Worm (Caenorhabditis elegans) whole organism, young adult: ENCODE data around the gene F55G7.1.
A peak's percentile ranks its signal among the peaks of the same experiment; 100 is the strongest.

ENCODE experiments used
- F22D6.2 ChIP-seq: sonication (generic microtip); optimal IDR thresholded peaks from 2 replicates; lab custom pipeline; 2016; ENCODE audit warnings: mild to moderate bottlenecking, missing genetic modification characterization, missing compliant biosample characterization
- F23B12.7 ChIP-seq: sonication (generic microtip); optimal IDR thresholded peaks from 2 replicates; lab custom pipeline; 2017; ENCODE audit warnings: missing genetic modification characterization, mild to moderate bottlenecking, missing compliant biosample characterization, antibody characterized with exemption, moderate library complexity; ENCODE audit not compliant: insufficient read depth
- F33H1.4 ChIP-seq: fragments of 200-800 bp; sonication (Bioruptor generic); IDR thresholded peaks from 2 replicates; pipeline ENCODE4 v1.3.6; 2022; ENCODE audit warnings: missing genetic modification reagents, missing genetic modification characterization, missing compliant biosample characterization
- F49E8.2 ChIP-seq: sonication (generic microtip); optimal IDR thresholded peaks from 3 replicates; lab custom pipeline; 2017; ENCODE audit warnings: missing genetic modification characterization, mild to moderate bottlenecking, missing compliant biosample characterization, antibody characterized with exemption, moderate library complexity; ENCODE audit not compliant: insufficient read depth
- K11D2.4 ChIP-seq: fragments of 200-800 bp; sonication (Bioruptor generic); IDR thresholded peaks from 2 replicates; pipeline ENCODE4 v1.3.6; 2022; ENCODE audit warnings: missing genetic modification reagents, missing genetic modification characterization, missing compliant biosample characterization
- Y53F4B.3 ChIP-seq: fragments of 200-800 bp; sonication (Bioruptor generic); IDR thresholded peaks from 2 replicates; pipeline ENCODE4 v1.3.6; 2022; ENCODE audit warnings: missing genetic modification reagents, missing genetic modification characterization, missing compliant biosample characterization
- Y53G8AR.9 ChIP-seq: fragments of 200-800 bp; sonication (Bioruptor generic); conservative IDR thresholded peaks from 2 replicates; pipeline ENCODE4 v1.3.6; 2022; ENCODE audit warnings: missing genetic modification reagents, missing genetic modification characterization, missing compliant biosample characterization
- Y67H2A.10 ChIP-seq: fragments of 200-800 bp; sonication (Bioruptor generic); conservative IDR thresholded peaks from 2 replicates; pipeline ENCODE4 v1.3.6; 2022; ENCODE audit warnings: missing genetic modification reagents, missing genetic modification characterization, missing compliant biosample characterization
- akir-1 ChIP-seq: fragments of 200-800 bp; sonication (Bioruptor generic); optimal IDR thresholded peaks from 2 replicates; lab custom pipeline; 2018; ENCODE audit warnings: mild to moderate bottlenecking, missing genetic modification characterization, moderate library complexity, missing compliant biosample characterization
- atf-7 ChIP-seq: sonication (generic microtip); optimal IDR thresholded peaks from 2 replicates; lab custom pipeline; 2017; ENCODE audit warnings: mild to moderate bottlenecking, missing genetic modification characterization, missing compliant biosample characterization
- attf-3 ChIP-seq: fragments of 200-800 bp; sonication (Bioruptor generic); conservative IDR thresholded peaks from 2 replicates; pipeline ENCODE4 v1.3.6; 2022; ENCODE audit warnings: missing genetic modification reagents, missing genetic modification characterization, missing compliant biosample characterization
- attf-5 ChIP-seq: fragments of 200-800 bp; sonication (Bioruptor generic); optimal IDR thresholded peaks from 2 replicates; lab custom pipeline; 2018; ENCODE audit warnings: mild to moderate bottlenecking, missing genetic modification characterization, missing compliant biosample characterization
- bed-2 ChIP-seq: fragments of 200-800 bp; sonication (Bioruptor generic); IDR thresholded peaks from 2 replicates; pipeline ENCODE4 v1.3.6; 2022; ENCODE audit warnings: missing genetic modification reagents, missing genetic modification characterization, missing compliant biosample characterization
- ceh-100 ChIP-seq: fragments of 200-800 bp; sonication (Bioruptor generic); IDR thresholded peaks from 2 replicates; pipeline ENCODE4 v1.3.6; 2022; ENCODE audit warnings: missing genetic modification reagents, missing genetic modification characterization, missing compliant biosample characterization
- ceh-91 ChIP-seq: fragments of 200-800 bp; sonication (Bioruptor generic); IDR thresholded peaks from 2 replicates; pipeline ENCODE4 v1.3.6; 2022; ENCODE audit warnings: missing genetic modification reagents, missing genetic modification characterization, missing compliant biosample characterization
- dpl-1 ChIP-seq: fragments of 150-350 bp; optimal IDR thresholded peaks from 2 replicates; lab custom pipeline; 2014; ENCODE audit warnings: missing biosample characterization, missing genetic modification reagents, missing genetic modification characterization
- egl-18 ChIP-seq: fragments of 200-800 bp; sonication (Bioruptor generic); IDR thresholded peaks from 2 replicates; pipeline ENCODE4 v1.3.6; 2022; ENCODE audit warnings: missing genetic modification reagents, missing genetic modification characterization, missing compliant biosample characterization
- ets-4 ChIP-seq: fragments of 200-800 bp; sonication (Bioruptor generic); optimal IDR thresholded peaks from 2 replicates; lab custom pipeline; 2018; ENCODE audit warnings: mild to moderate bottlenecking, missing genetic modification characterization, missing compliant biosample characterization
- gei-17 ChIP-seq: fragments of 200-800 bp; sonication (Bioruptor generic); optimal IDR thresholded peaks from 2 replicates; lab custom pipeline; 2018; ENCODE audit warnings: mild to moderate bottlenecking, missing genetic modification characterization, missing compliant biosample characterization
- let-526 ChIP-seq: fragments of 200-800 bp; sonication (Bioruptor generic); IDR thresholded peaks from 2 replicates; pipeline ENCODE4 v1.3.6; 2022; ENCODE audit warnings: missing genetic modification reagents, missing genetic modification characterization, missing compliant biosample characterization
- lin-54 ChIP-seq: fragments of 200-800 bp; sonication (Bioruptor generic); optimal IDR thresholded peaks from 2 replicates; lab custom pipeline; 2018; ENCODE audit warnings: mild to moderate bottlenecking, missing genetic modification characterization, missing compliant biosample characterization
- madf-6 ChIP-seq: fragments of 200-800 bp; sonication (Bioruptor generic); IDR thresholded peaks from 2 replicates; pipeline ENCODE4 v1.3.6; 2022; ENCODE audit warnings: missing genetic modification reagents, missing genetic modification characterization, missing compliant biosample characterization
- mxl-1 ChIP-seq: sonication (generic microtip); optimal IDR thresholded peaks from 2 replicates; lab custom pipeline; 2016; ENCODE audit warnings: missing genetic modification characterization, missing compliant biosample characterization
- nfya-1 ChIP-seq: sonication (generic microtip); optimal IDR thresholded peaks from 2 replicates; lab custom pipeline; 2017; ENCODE audit warnings: antibody characterized with exemption, missing compliant biosample characterization, missing genetic modification characterization, borderline replicate concordance; ENCODE audit not compliant: insufficient read depth
- nhr-179 ChIP-seq: sonication (generic microtip); optimal IDR thresholded peaks from 2 replicates; lab custom pipeline; 2016; ENCODE audit warnings: mild to moderate bottlenecking, missing genetic modification characterization, missing compliant biosample characterization
- nhr-80 ChIP-seq: sonication (generic microtip); optimal IDR thresholded peaks from 2 replicates; lab custom pipeline; 2016; ENCODE audit warnings: missing genetic modification characterization, missing compliant biosample characterization
- pha-4 ChIP-seq: fragments of 150-350 bp; sonication (generic microtip); optimal IDR thresholded peaks from 2 replicates; lab custom pipeline; 2014; ENCODE audit warnings: missing biosample characterization, missing genetic modification reagents, missing genetic modification characterization
- sdz-38 ChIP-seq: sonication (generic microtip); optimal IDR thresholded peaks from 2 replicates; lab custom pipeline; 2016; ENCODE audit warnings: missing genotype, missing genetic modification characterization, missing compliant biosample characterization
- sea-2 ChIP-seq: fragments of 200-800 bp; sonication (Bioruptor generic); IDR thresholded peaks from 2 replicates; pipeline ENCODE4 v1.3.6; 2022; ENCODE audit warnings: missing genetic modification characterization, missing compliant biosample characterization
- tbx-9 ChIP-seq: sonication (generic microtip); optimal IDR thresholded peaks from 2 replicates; lab custom pipeline; 2016; ENCODE audit warnings: borderline replicate concordance, missing genetic modification characterization, inconsistent platforms, missing compliant biosample characterization
- zim-3 ChIP-seq: sonication (generic microtip); optimal IDR thresholded peaks from 2 replicates; lab custom pipeline; 2017; ENCODE audit warnings: mild to moderate bottlenecking, missing genetic modification characterization, moderate library complexity, missing compliant biosample characterization
- ztf-22 ChIP-seq: fragments of 200-800 bp; sonication (Bioruptor generic); optimal IDR thresholded peaks from 2 replicates; lab custom pipeline; 2018; ENCODE audit warnings: mild to moderate bottlenecking, missing genetic modification characterization, moderate library complexity, missing compliant biosample characterization
- ztf-28 ChIP-seq: fragments of 200-800 bp; sonication (Bioruptor generic); IDR thresholded peaks from 2 replicates; pipeline ENCODE4 v1.3.6; 2022; ENCODE audit warnings: missing genetic modification reagents, missing genetic modification characterization, missing compliant biosample characterization

The F55G7.1 gene

DNA sequence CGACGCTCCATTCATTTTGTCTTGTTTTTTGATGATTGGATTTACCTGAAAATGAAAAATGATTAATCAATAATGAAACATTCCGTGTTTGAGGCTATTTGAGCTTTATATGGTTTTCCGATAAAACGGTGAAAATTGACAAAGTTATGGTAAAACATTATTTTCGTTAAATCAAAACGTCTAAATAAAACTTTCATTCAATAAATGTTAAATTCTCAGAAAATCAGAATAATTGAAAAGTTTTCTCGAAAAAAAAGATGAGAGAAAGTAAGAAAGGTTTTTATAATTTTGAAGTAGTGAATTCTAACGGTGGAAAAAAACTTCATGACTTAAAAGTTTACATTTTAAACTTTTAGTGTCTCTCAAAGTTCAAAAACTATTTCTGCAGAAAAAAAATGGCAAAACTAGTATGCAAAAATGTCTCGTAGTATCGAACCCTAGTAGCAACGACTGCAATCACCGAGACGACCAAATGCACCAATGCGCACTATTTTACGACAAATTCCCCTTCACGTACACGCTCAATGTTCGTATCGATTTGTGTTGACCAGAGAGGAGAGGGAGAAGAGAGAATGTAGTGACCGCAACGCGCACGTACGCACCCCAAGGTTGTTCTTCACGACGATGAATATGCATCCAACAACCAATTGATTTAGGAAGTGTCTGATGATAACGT, 22.7 kb downstream of the F55G7.1 start, which contains the start of gene nfya-1 (continued):
- TF ChIP-seq mxl-1 (tag; lab: Kevin White, UChicago) (no peak), dpl-1 (no peak), F49E8.2 (tag; lab: Kevin White, UChicago) (no peak)

DNA sequence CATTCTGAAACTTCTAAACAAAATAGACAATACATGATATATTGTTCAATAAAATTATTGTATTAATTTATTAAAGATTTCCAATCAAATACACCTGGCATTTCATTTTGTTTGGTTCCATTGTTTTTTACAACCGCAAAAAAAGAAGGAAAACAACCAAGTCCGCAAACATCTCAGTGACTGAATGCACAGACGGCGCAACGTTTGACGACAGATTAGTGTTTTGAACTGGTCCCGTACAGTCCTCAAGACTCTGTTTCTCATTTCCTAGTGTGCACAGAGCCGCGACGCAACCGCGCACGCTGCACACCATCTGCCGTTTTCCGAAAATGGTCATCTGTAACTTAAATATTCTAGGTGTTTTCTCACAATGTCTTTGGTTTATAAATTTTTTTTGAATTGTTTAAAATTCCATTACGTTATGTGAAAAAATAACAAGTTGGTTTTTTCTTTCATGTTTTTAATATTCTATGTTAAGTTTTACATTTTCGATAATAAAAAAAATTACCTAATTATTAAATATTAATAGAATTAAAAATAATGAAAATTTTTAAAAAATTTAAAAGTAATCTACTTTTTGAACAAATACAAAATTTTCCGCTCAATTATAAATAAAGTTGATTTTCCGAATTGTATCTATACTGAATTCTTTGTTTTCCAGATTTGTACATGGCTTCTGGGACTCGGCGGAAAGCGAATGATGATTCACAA, 24.1 kb downstream of the F55G7.1 start, which contains the start of gene lsd-1:
TSS of gene lsd-1 (plus strand) at position 661 of the 711 bp plus-strand sequence.
- TF ChIP-seq F23B12.7: no peak
- TF ChIP-seq zim-3 (tag; lab: Kevin White, UChicago): no peak
- peak; percentile 20 for TF ChIP-seq attf-5 (GFP tag; lab: Kevin White, UChicago)
- no peak for TF ChIP-seq F22D6.2

DNA sequence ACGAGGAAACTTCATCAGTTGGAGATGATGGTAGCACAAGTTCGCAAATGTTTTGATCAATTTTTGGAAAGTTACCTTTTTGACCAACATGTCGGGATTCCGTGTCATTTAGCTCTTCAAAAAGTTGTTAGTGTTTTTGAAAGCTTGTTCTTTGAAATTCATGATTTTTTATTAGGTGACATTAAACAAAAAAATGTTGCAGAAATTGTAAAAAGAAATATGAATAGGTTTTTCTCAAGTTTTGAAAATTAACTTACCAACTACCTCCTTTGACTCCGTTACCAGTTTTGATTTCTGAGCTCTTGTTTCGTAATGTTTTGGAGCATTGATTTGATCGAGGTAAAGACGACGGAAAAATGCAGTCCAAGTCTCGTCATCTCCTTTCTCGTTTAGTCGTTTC, 27.9 kb downstream of the F55G7.1 start:
- no peak for TF ChIP-seq attf-3 (GFP tag; lab: Robert Waterston, UW)
- no peak for TF ChIP-seq Y67H2A.10
- TF ChIP-seq sea-2 (GFP tag; lab: Robert Waterston, UW): no peak
- no peak for TF ChIP-seq ztf-22 (GFP tag; lab: Kevin White, UChicago)
- TF ChIP-seq ztf-28: no peak
- no peak for TF ChIP-seq sdz-38 (tag; lab: Kevin White, UChicago)
- TF ChIP-seq madf-6 (GFP tag; lab: Robert Waterston, UW): no peak
- no peak for TF ChIP-seq K11D2.4 (GFP tag; lab: Robert Waterston, UW)
- no peak for TF ChIP-seq egl-18
- no peak for TF ChIP-seq zim-3 (tag; lab: Kevin White, UChicago)
- TF ChIP-seq akir-1 (GFP tag; lab: Kevin White, UChicago): no peak
- no peak for TF ChIP-seq F33H1.4 (GFP tag; lab: Robert Waterston, UW)
- TF ChIP-seq atf-7 (tag; lab: Kevin White, UChicago): no peak
- no peak for TF ChIP-seq Y53F4B.3 (GFP tag; lab: Robert Waterston, UW)
- TF ChIP-seq Y53G8AR.9 (GFP tag; lab: Robert Waterston, UW): no peak
- no peak for TF ChIP-seq nhr-179 (tag; lab: Kevin White, UChicago)
- TF ChIP-seq bed-2: no peak

DNA sequence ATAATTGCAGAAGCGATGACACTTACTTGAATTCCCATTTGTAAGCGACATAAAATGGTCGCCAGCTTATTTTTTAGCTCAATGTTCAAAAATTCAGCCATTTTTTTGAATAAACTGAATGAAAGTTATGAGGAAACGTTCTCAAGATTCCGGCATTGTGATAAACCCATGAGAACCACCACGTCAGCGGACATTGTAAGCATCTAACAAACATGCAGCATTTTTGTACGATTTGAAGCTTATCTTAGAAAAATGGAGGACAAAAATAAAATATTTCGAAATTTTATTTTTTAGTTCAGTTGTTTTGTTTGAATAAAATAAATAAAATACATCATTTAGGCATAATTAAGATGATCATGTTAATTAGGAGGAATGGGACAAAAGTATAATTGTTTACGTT, 29.0 kb downstream of the F55G7.1 start, which contains the start of gene T08D10.4:
TSS of gene T08D10.4 (minus strand) at position 101 of the 400 bp plus-strand sequence.
- no peak for TF ChIP-seq nfya-1 (tag; lab: Kevin White, UChicago)
- no peak for TF ChIP-seq ceh-100
- no peak for TF ChIP-seq let-526
- no peak for TF ChIP-seq Y53G8AR.9 (GFP tag; lab: Robert Waterston, UW)
- no peak for TF ChIP-seq ceh-91 (GFP tag; lab: Robert Waterston, UW)
- no peak for TF ChIP-seq tbx-9 (tag; lab: Kevin White, UChicago)
- no peak for TF ChIP-seq pha-4 (tag; lab: Kevin White, UChicago)
- TF ChIP-seq ets-4: no peak
- TF ChIP-seq F23B12.7: no peak
- no peak for TF ChIP-seq lin-54 (GFP tag; lab: Kevin White, UChicago)
- no peak for TF ChIP-seq nhr-80 (tag; lab: Kevin White, UChicago)
- TF ChIP-seq gei-17: no peak
